Worm (Caenorhabditis elegans) whole organism, mixed stage, embryonic: ENCODE data around the gene Y22D7AR.6.

Experiments used
- bed-3 ChIP-seq: fragments of 200-800 bp; sonication (Bioruptor generic); optimal IDR thresholded peaks from 3 replicates; lab custom pipeline; 2018; ENCODE audit warnings: mild to moderate bottlenecking, missing genetic modification characterization, moderate library complexity, missing compliant biosample characterization
- ces-1 ChIP-seq: fragments of 150-350 bp; optimal IDR thresholded peaks from 2 replicates; lab custom pipeline; 2014; ENCODE audit warnings: missing biosample characterization, missing genetic modification reagents, missing genetic modification characterization
- elt-3 ChIP-seq: fragments of 150-350 bp; optimal IDR thresholded peaks from 2 replicates; lab custom pipeline; 2014; ENCODE audit warnings: missing biosample characterization, missing genetic modification characterization
- lsy-2 ChIP-seq: fragments of 150-350 bp; optimal IDR thresholded peaks from 2 replicates; lab custom pipeline; 2014; ENCODE audit warnings: missing biosample characterization, missing genetic modification characterization
- mab-5 ChIP-seq: fragments of 150-350 bp; optimal IDR thresholded peaks from 2 replicates; lab custom pipeline; 2014; ENCODE audit warnings: missing biosample characterization, missing genetic modification characterization
- snpc-4 ChIP-seq: fragments of 150-350 bp; optimal IDR thresholded peaks from 2 replicates; lab custom pipeline; 2014; ENCODE audit warnings: missing biosample characterization, missing genetic modification characterization
- unc-39 ChIP-seq: fragments of 150-350 bp; optimal IDR thresholded peaks from 2 replicates; lab custom pipeline; 2014; ENCODE audit warnings: missing biosample characterization, missing genetic modification characterization

ce11 chrIII:1702337-1702736 is 25.8 kb upstream of the Y22D7AR.6 start, which contains the start of gene spex-3:
- no peak for TF ChIP-seq mab-5 (tag; lab: Kevin White, UChicago)
- no peak for TF ChIP-seq snpc-4
- TF ChIP-seq bed-3 (GFP tag; lab: Kevin White, UChicago), result no peak
- TF ChIP-seq elt-3 (tag; lab: Kevin White, UChicago), result no peak
- no peak for TF ChIP-seq lsy-2 (tag; lab: Kevin White, UChicago)
- TF ChIP-seq unc-39 (tag; lab: Kevin White, UChicago), result no peak
- no peak for TF ChIP-seq ces-1 (GFP tag; lab: Kevin White, UChicago)
